Fruit fly (Drosophila melanogaster): ENCODE data around the gene TfIIA-L.

The TfIIA-L gene

dm6 chr3R:27283645-27284044, 32.7 kb downstream of the TfIIA-L start, which contains the start of gene CG3368 (continued):
- TF ChIP-seq CG31365 (tag; optimal IDR thresholded peaks at IDR 0.05) (no peak), CG8765 (GFP tag; IDR thresholded peaks at IDR 0.05) (no peak), CG8944 (GFP tag; optimal IDR thresholded peaks at IDR 0.05) (no peak), br (optimal IDR thresholded peaks at IDR 0.05) (no peak), dati (GFP tag; IDR thresholded peaks at IDR 0.05) (no peak), Chrac-16 (GFP tag; optimal IDR thresholded peaks at IDR 0.05) (no peak), Bdp1 (GFP tag; optimal IDR thresholded peaks at IDR 0.05) (no peak), CG12155 (GFP tag; optimal IDR thresholded peaks at IDR 0.05) (no peak), CoRest (tag; optimal IDR thresholded peaks at IDR 0.05) (no peak), CG2129 (GFP tag; IDR thresholded peaks at IDR 0.05; ENCODE audit: partially characterized antibody) (no peak), chm (GFP tag; IDR thresholded peaks at IDR 0.05) (no peak), CG8388 (GFP tag; optimal IDR thresholded peaks at IDR 0.05) (no peak), CG1603 (tag; optimal IDR thresholded peaks at IDR 0.05) (no peak), HmgD (GFP tag; optimal IDR thresholded peaks at IDR 0.05) (no peak), Dbx (GFP tag; IDR thresholded peaks at IDR 0.05) (no peak), NfI (GFP tag; optimal IDR thresholded peaks at IDR 0.05) (no peak), psq (GFP tag; optimal IDR thresholded peaks at IDR 0.05) (no peak), Fer3 (tag; optimal IDR thresholded peaks at IDR 0.05) (no peak), Dek (tag; optimal IDR thresholded peaks at IDR 0.05) (no peak), CG31224 (GFP tag; IDR thresholded peaks at IDR 0.05) (no peak), CG11456 (GFP tag; IDR thresholded peaks at IDR 0.05) (no peak), exex (tag; optimal IDR thresholded peaks at IDR 0.05) (peak; percentile 20), danr (GFP tag; IDR thresholded peaks at IDR 0.05) (no peak), CG15011 (GFP tag; optimal IDR thresholded peaks at IDR 0.05) (no peak), Max (GFP tag; optimal IDR thresholded peaks at IDR 0.05) (no peak), Six4 (GFP tag; optimal IDR thresholded peaks at IDR 0.05) (no peak), CG3726 (GFP tag; IDR thresholded peaks at IDR 0.05) (no peak), Hand (GFP tag; optimal IDR thresholded peaks at IDR 0.05) (no peak), al (GFP tag; IDR thresholded peaks at IDR 0.05) (no peak), lilli (GFP tag; optimal IDR thresholded peaks at IDR 0.05) (no peak), CG2199 (GFP tag; IDR thresholded peaks at IDR 0.05) (no peak), hkb (optimal IDR thresholded peaks at IDR 0.05) (no peak), hkb (GFP tag; IDR thresholded peaks at IDR 0.05) (no peak), CG32532 (GFP tag; IDR thresholded peaks at IDR 0.05) (no peak), CG17802 (tag; optimal IDR thresholded peaks at IDR 0.05) (no peak), CG17359 (tag; optimal IDR thresholded peaks at IDR 0.05) (no peak), Sin3A (optimal IDR thresholded peaks at IDR 0.05) (no peak), ranshi (GFP tag; IDR thresholded peaks at IDR 0.05) (no peak), gcm (GFP tag; optimal IDR thresholded peaks at IDR 0.05) (no peak), Ets97D (GFP tag; optimal IDR thresholded peaks at IDR 0.05) (no peak), oc (tag; optimal IDR thresholded peaks at IDR 0.05) (no peak), CG31441 (GFP tag; IDR thresholded peaks at IDR 0.05) (no peak), Ravus (GFP tag; IDR thresholded peaks at IDR 0.05) (no peak), phol (tag; optimal IDR thresholded peaks at IDR 0.05) (no peak), slou (GFP tag; optimal IDR thresholded peaks at IDR 0.05) (no peak), sna (GFP tag; IDR thresholded peaks at IDR 0.05; ENCODE audit: partially characterized antibody) (peak; percentile 76), NK7.1 (GFP tag; optimal IDR thresholded peaks at IDR 0.05) (no peak), CG7372 (GFP tag; IDR thresholded peaks at IDR 0.05) (no peak), CG12659 (GFP tag; optimal IDR thresholded peaks at IDR 0.05) (no peak), gcm2 (GFP tag; optimal IDR thresholded peaks at IDR 0.05) (no peak), salm (tag; optimal IDR thresholded peaks at IDR 0.05) (no peak), nom (GFP tag; optimal IDR thresholded peaks at IDR 0.05) (no peak), CG1832 (GFP tag; optimal IDR thresholded peaks at IDR 0.05) (no peak), bcd (GFP tag; optimal IDR thresholded peaks at IDR 0.05) (no peak)

All from whole organism, embryonic.